Worm (Caenorhabditis elegans) whole organism, midembryonic: ENCODE results near the gene dhs-25.

Experiments
- T22C8.4 ChIP-seq: fragments of 200-800 bp; sonication (Bioruptor generic); IDR thresholded peaks from 2 replicates; pipeline ENCODE4 v1.3.6; 2022; ENCODE audit warnings: missing genetic modification characterization, missing compliant biosample characterization
- cog-1 ChIP-seq: sonication (generic microtip); optimal IDR thresholded peaks from 2 replicates; lab custom pipeline; 2016; ENCODE audit warnings: missing genetic modification characterization, missing compliant biosample characterization
- flt-1 ChIP-seq: fragments of 200-800 bp; sonication (Bioruptor generic); IDR thresholded peaks from 2 replicates; pipeline ENCODE4 v1.3.6; 2022; ENCODE audit warnings: missing genetic modification characterization, missing compliant biosample characterization
- klf-2 ChIP-seq: fragments of 200-800 bp; sonication (Bioruptor generic); conservative IDR thresholded peaks from 2 replicates; pipeline ENCODE4 v1.3.6; 2022; ENCODE audit warnings: missing genetic modification reagents, missing genetic modification characterization, missing compliant biosample characterization
- med-1 ChIP-seq: sonication (generic microtip); optimal IDR thresholded peaks from 2 replicates; lab custom pipeline; 2017; ENCODE audit warnings: missing genetic modification characterization, mild to moderate bottlenecking, missing compliant biosample characterization, antibody characterized with exemption, missing genetic modification reagents; ENCODE audit not compliant: insufficient read depth
- ref-1 ChIP-seq: fragments of 200-800 bp; sonication (Bioruptor generic); conservative IDR thresholded peaks from 2 replicates; pipeline ENCODE4 v1.3.6; 2022; ENCODE audit warnings: missing genetic modification reagents, missing genetic modification characterization, missing compliant biosample characterization
- tab-1 ChIP-seq: fragments of 200-800 bp; sonication (Bioruptor generic); IDR thresholded peaks from 2 replicates; pipeline ENCODE4 v1.3.6; 2022; ENCODE audit warnings: missing genetic modification characterization, missing compliant biosample characterization
- ztf-23 ChIP-seq: fragments of 200-800 bp; sonication (Bioruptor generic); IDR thresholded peaks from 2 replicates; pipeline ENCODE4 v1.3.6; 2022; ENCODE audit warnings: missing genetic modification reagents, missing genetic modification characterization, missing compliant biosample characterization
- ztf-29 ChIP-seq: fragments of 200-800 bp; sonication (Bioruptor generic); IDR thresholded peaks from 2 replicates; pipeline ENCODE4 v1.3.6; 2022; ENCODE audit warnings: missing genetic modification reagents, missing genetic modification characterization, missing compliant biosample characterization

dhs-25 gene

ce11 chrX:1486135-1486648 is at the start of gene dhs-25, which contains the start of gene D1005.10:
TSS of gene dhs-25 (plus strand) at chrX:1486532.
TSS of gene D1005.10 (minus strand) at chrX:1486185.
- TF ChIP-seq cog-1 (tag; lab: Kevin White, UChicago) (no peak), T22C8.4 (GFP tag; lab: Robert Waterston, UW) (peak; percentile 39; the same call in 1 of the 2 replicates)

ce11 chrX:1437097-1437496 is 49.2 kb upstream of the dhs-25 start:
- TF ChIP-seq med-1 (GFP tag; lab: Kevin White, UChicago) (no peak), ref-1 (GFP tag; lab: Robert Waterston, UW) (no peak), ztf-29 (GFP tag; lab: Robert Waterston, UW) (no peak), cog-1 (tag; lab: Kevin White, UChicago) (no peak), klf-2 (GFP tag; lab: Robert Waterston, UW) (no peak)

ce11 chrX:1438925-1439324 is 47.4 kb upstream of the dhs-25 start:
- TF ChIP-seq flt-1 (GFP tag; lab: Robert Waterston, UW), result no peak
- TF ChIP-seq ztf-29 (GFP tag; lab: Robert Waterston, UW), result no peak
- TF ChIP-seq klf-2 (GFP tag; lab: Robert Waterston, UW), result no peak
- no peak for TF ChIP-seq med-1 (GFP tag; lab: Kevin White, UChicago)
- no peak for TF ChIP-seq cog-1 (tag; lab: Kevin White, UChicago)
- no peak for TF ChIP-seq ref-1 (GFP tag; lab: Robert Waterston, UW)
- no peak for TF ChIP-seq ztf-23 (GFP tag; lab: Robert Waterston, UW)
- TF ChIP-seq tab-1 (GFP tag; lab: Robert Waterston, UW), result no peak
- TF ChIP-seq T22C8.4 (GFP tag; lab: Robert Waterston, UW), result no peak

- TF ChIP-seq ztf-23 (GFP tag; lab: Robert Waterston, UW) (no peak), ref-1 (GFP tag; lab: Robert Waterston, UW) (no peak), tab-1 (GFP tag; lab: Robert Waterston, UW) (no peak), klf-2 (GFP tag; lab: Robert Waterston, UW) (no peak), T22C8.4 (GFP tag; lab: Robert Waterston, UW) (no peak), flt-1 (GFP tag; lab: Robert Waterston, UW) (no peak), med-1 (GFP tag; lab: Kevin White, UChicago) (no peak), ztf-29 (GFP tag; lab: Robert Waterston, UW) (no peak), cog-1 (tag; lab: Kevin White, UChicago) (no peak)
Measured at ce11 chrX:1440161-1440560, 46.2 kb upstream of the dhs-25 start, which contains the start of gene sedl-1. TSS of gene sedl-1 (minus strand) at chrX:1440261.

ce11 chrX:1441602-1442183 is 44.6 kb upstream of the dhs-25 start:
- no peak for TF ChIP-seq ztf-23 (GFP tag; lab: Robert Waterston, UW)
- peak; percentile 0 for TF ChIP-seq med-1 (GFP tag; lab: Kevin White, UChicago)
- TF ChIP-seq cog-1 (tag; lab: Kevin White, UChicago), result no peak

ce11 chrX:1443556-1444243 is 42.6 kb upstream of the dhs-25 start:
- TF ChIP-seq ztf-23 (GFP tag; lab: Robert Waterston, UW) (0 out of 2 replicates have a peak, but pooled peaks have one; percentile 4), ztf-29 (GFP tag; lab: Robert Waterston, UW) (no peak)

ce11 chrX:1445696-1446095 is 40.6 kb upstream of the dhs-25 start:
- TF ChIP-seq ztf-23 (GFP tag; lab: Robert Waterston, UW), result no peak
- TF ChIP-seq tab-1 (GFP tag; lab: Robert Waterston, UW), result no peak
- no peak for TF ChIP-seq ztf-29 (GFP tag; lab: Robert Waterston, UW)
- TF ChIP-seq klf-2 (GFP tag; lab: Robert Waterston, UW), result no peak
- no peak for TF ChIP-seq ref-1 (GFP tag; lab: Robert Waterston, UW)
- TF ChIP-seq flt-1 (GFP tag; lab: Robert Waterston, UW), result no peak
- TF ChIP-seq T22C8.4 (GFP tag; lab: Robert Waterston, UW), result no peak
- TF ChIP-seq med-1 (GFP tag; lab: Kevin White, UChicago), result no peak
- TF ChIP-seq cog-1 (tag; lab: Kevin White, UChicago), result no peak

- TF ChIP-seq flt-1 (GFP tag; lab: Robert Waterston, UW) (no peak; the same call in 1 of the 2 replicates), T22C8.4 (GFP tag; lab: Robert Waterston, UW) (peak; percentile 85), cog-1 (tag; lab: Kevin White, UChicago) (peak; percentile 86)
Measured at ce11 chrX:1446593-1447141, 39.7 kb upstream of the dhs-25 start, which contains the start of gene zfp-3. TSS of gene zfp-3 (minus strand) at chrX:1446643.

- no peak for TF ChIP-seq ref-1 (GFP tag; lab: Robert Waterston, UW)
- no peak for TF ChIP-seq ztf-23 (GFP tag; lab: Robert Waterston, UW)
- TF ChIP-seq T22C8.4 (GFP tag; lab: Robert Waterston, UW), result 0 out of 2 replicates have a peak, but pooled peaks have one; percentile 21
- no peak for TF ChIP-seq flt-1 (GFP tag; lab: Robert Waterston, UW)
Measured at ce11 chrX:1450352-1450818, 35.9 kb upstream of the dhs-25 start, which contains the start of gene W05H7.1. TSS of gene W05H7.1 (plus strand) at chrX:1450768.
